Worm (Caenorhabditis elegans) whole organism, L3 larva: ENCODE results near the gene F13A2.3.

Source experiments
- aly-2 ChIP-seq: fragments of 150-350 bp; optimal IDR thresholded peaks from 2 replicates; lab custom pipeline; 2014; ENCODE audit warnings: missing biosample characterization, missing genetic modification characterization
- ama-1 ChIP-seq: fragments of 150-350 bp; optimal IDR thresholded peaks from 2 replicates; lab custom pipeline; 2018
- ceh-16 ChIP-seq: sonication (generic microtip); optimal IDR thresholded peaks from 2 replicates; lab custom pipeline; 2017; ENCODE audit warnings: missing biosample characterization, missing genetic modification characterization
- fos-1 ChIP-seq: fragments of 150-350 bp; optimal IDR thresholded peaks from 2 replicates; lab custom pipeline; 2014; ENCODE audit warnings: missing biosample characterization, missing genetic modification characterization
- lin-15B ChIP-seq: fragments of 150-350 bp; optimal IDR thresholded peaks from 2 replicates; lab custom pipeline; 2014; ENCODE audit warnings: missing biosample characterization, missing genetic modification characterization
- nhr-12 ChIP-seq: fragments of 150-350 bp; optimal IDR thresholded peaks from 2 replicates; lab custom pipeline; 2014; ENCODE audit warnings: missing biosample characterization, missing genetic modification characterization
- nhr-237 ChIP-seq: fragments of 150-350 bp; optimal IDR thresholded peaks from 2 replicates; lab custom pipeline; 2014; ENCODE audit warnings: missing biosample characterization, missing genetic modification characterization
- nhr-25 ChIP-seq: sonication (generic microtip); optimal IDR thresholded peaks from 2 replicates; lab custom pipeline; 2017; ENCODE audit warnings: missing biosample characterization, missing genetic modification characterization
- nhr-28 ChIP-seq: fragments of 150-350 bp; optimal IDR thresholded peaks from 2 replicates; lab custom pipeline; 2014; ENCODE audit warnings: missing biosample characterization, missing genetic modification characterization
- pha-4 ChIP-seq: fragments of 150-350 bp; optimal IDR thresholded peaks from 2 replicates; lab custom pipeline; 2014; ENCODE audit warnings: missing biosample characterization, missing genetic modification reagents, missing genetic modification characterization
- snpc-4 ChIP-seq: fragments of 150-350 bp; optimal IDR thresholded peaks from 2 replicates; lab custom pipeline; 2014; ENCODE audit warnings: missing biosample characterization, missing genetic modification characterization
- tbx-2 ChIP-seq: sonication (generic microtip); optimal IDR thresholded peaks from 2 replicates; lab custom pipeline; 2016; ENCODE audit warnings: mild to moderate bottlenecking, missing genetic modification characterization, missing compliant biosample characterization
- zag-1 ChIP-seq: fragments of 150-350 bp; optimal IDR thresholded peaks from 2 replicates; lab custom pipeline; 2014; ENCODE audit warnings: missing biosample characterization, missing genetic modification characterization

DNA sequence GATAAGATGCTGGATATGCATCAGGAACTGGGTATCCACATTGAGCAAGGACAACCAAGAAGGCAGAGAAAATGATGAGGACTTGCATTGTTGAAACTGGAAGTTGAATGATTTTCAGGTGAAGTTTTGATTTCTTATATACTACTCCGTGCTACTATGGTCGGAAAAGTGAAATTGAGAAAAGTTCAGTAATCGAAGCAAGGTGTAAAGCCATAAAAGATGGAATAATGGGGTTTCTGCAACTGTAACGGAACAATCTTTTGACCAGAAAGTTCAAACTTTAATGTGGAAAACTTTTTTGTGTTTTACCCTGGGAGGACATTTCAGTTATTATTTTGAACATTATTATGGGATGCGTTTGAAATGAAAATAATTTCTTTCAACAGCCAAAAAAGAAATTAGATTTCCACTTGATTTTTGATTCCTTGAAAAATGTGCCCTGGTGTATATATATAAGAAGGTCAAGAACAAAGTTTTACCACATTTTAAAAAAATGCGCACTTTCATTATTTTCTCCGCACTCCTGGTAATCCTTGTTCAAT lies 27.8 kb upstream of the F13A2.3 start, which contains the start of the genes Y47D7A.9 and Y47D7A.19:
- TF ChIP-seq nhr-25 (tag; lab: Kevin White, UChicago) (no peak), zag-1 (tag; lab: Kevin White, UChicago) (no peak), ama-1 (lab: Kevin White, UChicago) (no peak), pha-4 (tag; lab: Kevin White, UChicago) (no peak), aly-2 (tag; lab: Kevin White, UChicago) (no peak), ceh-16 (no peak), lin-15B (no peak), nhr-237 (tag; lab: Kevin White, UChicago) (no peak), fos-1 (tag; lab: Kevin White, UChicago) (no peak), tbx-2 (tag; lab: Kevin White, UChicago) (no peak), nhr-12 (tag; lab: Kevin White, UChicago) (no peak), nhr-28 (no peak), snpc-4 (tag; lab: Kevin White, UChicago) (no peak)
